Worm (Caenorhabditis elegans): ENCODE data around the gene gex-3.

gex-3 gene

ce11 chrIV:12391003-12391637 is 13.1 kb upstream of the gex-3 start, which contains the start of the genes rps-23 and dpm-3 (continued):
- TF ChIP-seq set-16 (GFP tag; IDR thresholded peaks at IDR 0.05) (0 out of 2 replicates have a peak, but pooled peaks have one; percentile 27), mes-2 (tag; optimal IDR thresholded peaks at IDR 0.05; ENCODE audit: poor library complexity, severe bottlenecking) (peak; percentile 99), unc-39 (tag; optimal IDR thresholded peaks at IDR 0.05) (no peak), ceh-20 (GFP tag; IDR thresholded peaks at IDR 0.05) (peak; percentile 91), gei-8 (GFP tag; optimal IDR thresholded peaks at IDR 0.05) (no peak), R02D3.7 (tag; optimal IDR thresholded peaks at IDR 0.05) (no peak), Y75B8A.6 (GFP tag; IDR thresholded peaks at IDR 0.05) (0 out of 2 replicates have a peak, but pooled peaks have one; percentile 23), ZK546.5 (tag; optimal IDR thresholded peaks at IDR 0.05) (peak; percentile 92 to 97), sdz-12 (GFP tag; optimal IDR thresholded peaks at IDR 0.05) (peak; percentile 93), unc-62 (GFP tag; optimal IDR thresholded peaks at IDR 0.05 in 1 of 2) (peak in 1 of 2 experiments; percentile 87), unc-62 (tag; optimal IDR thresholded peaks at IDR 0.05) (no peak), hmg-1.1 (GFP tag; IDR thresholded peaks at IDR 0.05) (peak; percentile 88), aha-1 (tag) (peak; percentile 97), nhr-237 (tag; optimal IDR thresholded peaks at IDR 0.05) (no peak), vab-7 (GFP tag; IDR thresholded peaks at IDR 0.05) (peak; percentile 86), tag-97 (GFP tag; IDR thresholded peaks at IDR 0.05) (peak; percentile 86; the same call in 1 of the 2 replicates), aly-2 (tag; optimal IDR thresholded peaks at IDR 0.05) (no peak), daf-16 (GFP tag; optimal IDR thresholded peaks at IDR 0.05) (peak; percentile 53 to 57), daf-16 (tag; optimal IDR thresholded peaks at IDR 0.05) (peak; percentile 87), ceh-62 (tag; optimal IDR thresholded peaks at IDR 0.05) (no peak), nhr-48 (tag; optimal IDR thresholded peaks at IDR 0.05) (peak; percentile 63), mep-1 (tag; optimal IDR thresholded peaks at IDR 0.05) (peak; percentile 97), nhr-11 (tag; optimal IDR thresholded peaks at IDR 0.05) (peak; percentile 93), Y48G9A.11 (GFP tag; IDR thresholded peaks at IDR 0.05) (peak; percentile 88), nhr-41 (GFP tag; IDR thresholded peaks at IDR 0.05) (no peak), ztf-7 (tag; optimal IDR thresholded peaks at IDR 0.05) (peak; percentile 96), F26F4.8 (GFP tag; conservative IDR thresholded peaks at IDR 0.05) (no peak), saeg-2 (GFP tag; IDR thresholded peaks at IDR 0.05) (peak; percentile 59; the same call in 1 of the 2 replicates), lin-1 (GFP tag; IDR thresholded peaks at IDR 0.05) (peak; percentile 85), skn-1 (tag; optimal IDR thresholded peaks at IDR 0.05) (no peak), snpc-1.2 (GFP tag; IDR thresholded peaks at IDR 0.05) (peak; percentile 90), ZK337.2 (GFP tag; IDR thresholded peaks at IDR 0.05) (peak; percentile 98), nhr-6 (tag; optimal IDR thresholded peaks at IDR 0.05) (peak; percentile 86), pha-4 (GFP tag; IDR thresholded peaks at IDR 0.05) (peak; percentile 84), pha-4 (tag; optimal IDR thresholded peaks at IDR 0.05) (peak; percentile 93), madf-9 (GFP tag; conservative IDR thresholded peaks at IDR 0.05) (peak; percentile 91), zfp-3 (GFP tag; conservative IDR thresholded peaks at IDR 0.05) (peak; percentile 83), egl-27 (tag; optimal IDR thresholded peaks at IDR 0.05) (no peak), dve-1 (tag; optimal IDR thresholded peaks at IDR 0.05; ENCODE audit: insufficient read depth) (peak; percentile 94), dmd-6 (GFP tag; IDR thresholded peaks at IDR 0.05) (peak; percentile 91), tra-1 (GFP tag; IDR thresholded peaks at IDR 0.05) (peak; percentile 78; the same call in 1 of the 2 replicates), daf-8 (GFP tag; IDR thresholded peaks at IDR 0.05) (no peak), ceh-82 (tag; optimal IDR thresholded peaks at IDR 0.05) (no peak), duxl-1 (tag; optimal IDR thresholded peaks at IDR 0.05; ENCODE audit: poor library complexity) (peak; percentile 91), ceh-44 (GFP tag; IDR thresholded peaks at IDR 0.05) (peak; percentile 90), rbr-2 (tag; optimal IDR thresholded peaks at IDR 0.05) (peak; percentile 90), lin-38 (GFP tag; IDR thresholded peaks at IDR 0.05) (peak; percentile 90), lim-7 (GFP tag; IDR thresholded peaks at IDR 0.05) (peak; percentile 54; the same call in 1 of the 2 replicates), F37D6.2 (tag; optimal IDR thresholded peaks at IDR 0.05) (peak; percentile 76), hlh-30 (tag; optimal IDR thresholded peaks at IDR 0.05; ENCODE audit: insufficient read depth) (peak; percentile 93), nhr-102 (tag; optimal IDR thresholded peaks at IDR 0.05) (peak; percentile 88)
